Worm (Caenorhabditis elegans) whole organism, L4 larva: ENCODE results near the gene cyk-1.

ENCODE experiments used
- F26F4.8 ChIP-seq: fragments of 200-800 bp; sonication (Bioruptor generic); conservative IDR thresholded peaks from 2 replicates; pipeline ENCODE4 v1.3.6; 2022; ENCODE audit warnings: missing genetic modification characterization, missing compliant biosample characterization
- F44E2.7 ChIP-seq: fragments of 200-800 bp; sonication (Bioruptor generic); IDR thresholded peaks from 2 replicates; pipeline ENCODE4 v2.1.2; 2022; ENCODE audit warnings: missing genetic modification characterization, missing compliant biosample characterization
- F49E8.2 ChIP-seq: sonication (generic microtip); optimal IDR thresholded peaks from 2 replicates; lab custom pipeline; 2016; ENCODE audit warnings: missing compliant biosample characterization, mild to moderate bottlenecking, missing genetic modification characterization, borderline replicate concordance
- T20F7.1 ChIP-seq: fragments of 200-800 bp; sonication (Bioruptor generic); optimal IDR thresholded peaks from 2 replicates; lab custom pipeline; 2018; ENCODE audit warnings: mild to moderate bottlenecking, missing genetic modification characterization, missing compliant biosample characterization
- Y75B8A.6 ChIP-seq: fragments of 200-800 bp; sonication (Bioruptor generic); IDR thresholded peaks from 2 replicates; pipeline ENCODE4 v1.3.6; 2022; ENCODE audit warnings: missing genetic modification reagents, missing genetic modification characterization, missing compliant biosample characterization
- aly-2 ChIP-seq: sonication (generic microtip); optimal IDR thresholded peaks from 2 replicates; lab custom pipeline; 2018; ENCODE audit warnings: missing biosample characterization, missing genetic modification characterization
- ceh-82 ChIP-seq: sonication (generic microtip); optimal IDR thresholded peaks from 2 replicates; lab custom pipeline; 2017; ENCODE audit warnings: missing biosample characterization, missing genetic modification characterization
- ces-1 ChIP-seq: fragments of 150-350 bp; sonication (generic microtip); optimal IDR thresholded peaks from 4 replicates; lab custom pipeline; 2014; ENCODE audit warnings: missing biosample characterization, missing genetic modification reagents, missing genetic modification characterization
- daf-12 ChIP-seq: fragments of 150-350 bp; optimal IDR thresholded peaks from 2 replicates; lab custom pipeline; 2014; ENCODE audit warnings: missing biosample characterization, missing genetic modification reagents, missing genetic modification characterization
- daf-16 ChIP-seq, 3 experiments: sonication (generic microtip); optimal IDR thresholded peaks; 2 replicates each; lab custom pipeline; 2016 to 2017; ENCODE audit warnings: missing genetic modification characterization in 3 of 3, missing genetic modification reagents in 3 of 3, mild to moderate bottlenecking in 2 of 3, missing compliant biosample characterization in 2 of 3, missing biosample characterization in 1 of 3, moderate library complexity in 1 of 3
- dmd-6 ChIP-seq: fragments of 200-800 bp; sonication (Bioruptor generic); IDR thresholded peaks from 2 replicates; pipeline ENCODE4 v1.3.6; 2022; ENCODE audit warnings: missing genetic modification reagents, missing genetic modification characterization, missing compliant biosample characterization
- dmd-8 ChIP-seq: fragments of 200-800 bp; sonication (Bioruptor generic); IDR thresholded peaks from 2 replicates; pipeline ENCODE4 v1.3.6; 2022; ENCODE audit warnings: missing genetic modification characterization, missing compliant biosample characterization
- dpl-1 ChIP-seq: fragments of 150-350 bp; optimal IDR thresholded peaks from 2 replicates; lab custom pipeline; 2014; ENCODE audit warnings: missing biosample characterization, missing genetic modification reagents, missing genetic modification characterization
- egl-27 ChIP-seq: sonication (generic microtip); optimal IDR thresholded peaks from 3 replicates; lab custom pipeline; 2017; ENCODE audit warnings: missing biosample characterization, missing genetic modification reagents, missing genetic modification characterization
- fos-1 ChIP-seq: fragments of 150-350 bp; optimal IDR thresholded peaks from 2 replicates; lab custom pipeline; 2014; ENCODE audit warnings: missing biosample characterization, missing genetic modification characterization
- hif-1 ChIP-seq, 2 experiments: sonication (generic microtip); optimal IDR thresholded peaks; 2 replicates each; lab custom pipeline; 2016 to 2017; ENCODE audit warnings: missing compliant biosample characterization in 2 of 2, missing genetic modification characterization in 2 of 2, missing genetic modification reagents in 2 of 2, missing genotype in 2 of 2, mild to moderate bottlenecking in 1 of 2
- hlh-30 ChIP-seq: sonication (generic microtip); optimal IDR thresholded peaks from 2 replicates; lab custom pipeline; 2017; ENCODE audit warnings: antibody characterized with exemption, mild to moderate bottlenecking, missing genetic modification characterization, missing compliant biosample characterization; ENCODE audit not compliant: insufficient read depth
- jun-1 ChIP-seq: fragments of 150-350 bp; optimal IDR thresholded peaks from 2 replicates; lab custom pipeline; 2014; ENCODE audit warnings: missing biosample characterization, missing genetic modification reagents, missing genetic modification characterization
- lin-13 ChIP-seq: fragments of 150-350 bp; optimal IDR thresholded peaks from 2 replicates; lab custom pipeline; 2014; ENCODE audit warnings: missing biosample characterization, missing genetic modification reagents, missing genetic modification characterization
- lin-15B ChIP-seq: fragments of 150-350 bp; sonication (generic microtip); optimal IDR thresholded peaks from 3 replicates; lab custom pipeline; 2014; ENCODE audit warnings: missing biosample characterization, missing genetic modification characterization
- lin-38 ChIP-seq: fragments of 200-800 bp; sonication (Bioruptor generic); IDR thresholded peaks from 2 replicates; pipeline ENCODE4 v1.3.6; 2022; ENCODE audit warnings: missing genetic modification reagents, missing genetic modification characterization, missing compliant biosample characterization
- mep-1 ChIP-seq: fragments of 150-350 bp; sonication (generic microtip); optimal IDR thresholded peaks from 3 replicates; lab custom pipeline; 2014; ENCODE audit warnings: missing biosample characterization, missing genetic modification characterization
- nhr-11 ChIP-seq: fragments of 150-350 bp; optimal IDR thresholded peaks from 2 replicates; lab custom pipeline; 2014; ENCODE audit warnings: missing biosample characterization, missing genetic modification characterization
- nhr-28 ChIP-seq: fragments of 150-350 bp; optimal IDR thresholded peaks from 2 replicates; lab custom pipeline; 2014; ENCODE audit warnings: missing biosample characterization, missing genetic modification characterization
- nhr-41 ChIP-seq: fragments of 200-800 bp; sonication (Bioruptor generic); IDR thresholded peaks from 2 replicates; pipeline ENCODE4 v1.3.6; 2022; ENCODE audit warnings: missing genetic modification reagents, missing genetic modification characterization, missing compliant biosample characterization
- nhr-42 ChIP-seq: fragments of 200-800 bp; sonication (Bioruptor generic); IDR thresholded peaks from 2 replicates; pipeline ENCODE4 v1.3.6; 2022; ENCODE audit warnings: missing genetic modification characterization, missing compliant biosample characterization
- nhr-6 ChIP-seq: fragments of 150-350 bp; optimal IDR thresholded peaks from 2 replicates; lab custom pipeline; 2014; ENCODE audit warnings: missing biosample characterization, missing genetic modification characterization
- rbr-2 ChIP-seq: sonication (generic microtip); optimal IDR thresholded peaks from 2 replicates; lab custom pipeline; 2016; ENCODE audit warnings: missing genotype, missing genetic modification characterization, missing compliant biosample characterization
- set-16 ChIP-seq: fragments of 200-800 bp; sonication (Bioruptor generic); IDR thresholded peaks from 2 replicates; pipeline ENCODE4 v1.3.6; 2022; ENCODE audit warnings: missing genetic modification reagents, missing genetic modification characterization, missing compliant biosample characterization
- spr-1 ChIP-seq: sonication (generic microtip); optimal IDR thresholded peaks from 2 replicates; lab custom pipeline; 2016; ENCODE audit warnings: mild to moderate bottlenecking, missing genetic modification characterization, missing compliant biosample characterization
- unc-130 ChIP-seq: sonication (generic microtip); optimal IDR thresholded peaks from 2 replicates; lab custom pipeline; 2016; ENCODE audit warnings: missing genetic modification reagents, missing genetic modification characterization, missing compliant biosample characterization
- unc-62 ChIP-seq, 3 experiments: fragments of 150-350 bp in 1 of 3; sonication (generic microtip); optimal IDR thresholded peaks in 2 of 3; peaks in 1 of 3; 1 replicate in 1 of 3; 2 replicates in 2 of 3; lab custom pipeline; 2014 to 2017; ENCODE audit warnings: missing biosample characterization in 3 of 3, missing genetic modification characterization in 3 of 3, missing genetic modification reagents in 3 of 3, missing genotype in 1 of 3
- zfp-2 ChIP-seq: sonication (generic microtip); optimal IDR thresholded peaks from 2 replicates; lab custom pipeline; 2016; ENCODE audit warnings: mild to moderate bottlenecking, missing genetic modification characterization, missing compliant biosample characterization
- zip-11 ChIP-seq: fragments of 200-800 bp; sonication (Bioruptor generic); IDR thresholded peaks from 2 replicates; pipeline ENCODE4 v1.3.6; 2022; ENCODE audit warnings: missing genetic modification characterization, missing compliant biosample characterization
- zip-2 ChIP-seq: fragments of 150-350 bp; optimal IDR thresholded peaks from 2 replicates; lab custom pipeline; 2014; ENCODE audit warnings: missing biosample characterization, missing genetic modification characterization

Gene cyk-1

ce11 chrIII:7029105-7029504 lies at the start of gene cyk-1:
Gene cyk-1, minus strand, starts transcription at chrIII:7029205.
- no peak for TF ChIP-seq unc-130 (GFP tag; lab: Kevin White, UChicago)
- TF ChIP-seq zip-2, result no peak
- TF ChIP-seq set-16 (GFP tag; lab: Robert Waterston, UW), result no peak
- no peak for TF ChIP-seq jun-1

- TF ChIP-seq lin-15B (tag; lab: Kevin White, UChicago) (no peak), ceh-82 (no peak), fos-1 (tag; lab: Kevin White, UChicago) (no peak), hif-1 (tag; optimal IDR thresholded peaks at IDR 0.05; lab: Kevin White, UChicago) (no peak)
- TF ChIP-seq, all 104 proteins: peak for 0
Measured at ce11 chrIII:7078737-7079136, 49.7 kb upstream of the cyk-1 start, which contains the start of gene ZK418.6. Gene ZK418.6, minus strand, starts transcription at chrIII:7078837.

ce11 chrIII:7076386-7076785 lies 47.4 kb upstream of the cyk-1 start, which contains the start of gene ZK418.13:
Gene ZK418.13, minus strand, starts transcription at chrIII:7076486.
- TF ChIP-seq nhr-11 (tag; lab: Kevin White, UChicago), result no peak
- no peak for TF ChIP-seq ceh-82
- TF ChIP-seq F49E8.2 (tag; lab: Kevin White, UChicago), result no peak
- TF ChIP-seq F26F4.8 (GFP tag; lab: Robert Waterston, UW), result no peak
- no peak for TF ChIP-seq daf-12 (tag; lab: Kevin White, UChicago)
- TF ChIP-seq Y75B8A.6 (GFP tag; lab: Robert Waterston, UW), result no peak
- TF ChIP-seq, all 104 proteins: peak for 0

- peak; percentile 95 for TF ChIP-seq dpl-1 (GFP tag; lab: Kevin White, UChicago)
- no peak for TF ChIP-seq egl-27 (tag; lab: Kevin White, UChicago)
- no peak for TF ChIP-seq nhr-41
- TF ChIP-seq ces-1, result no peak
- peak; percentile 24 for TF ChIP-seq rbr-2 (tag; lab: Kevin White, UChicago)
- peak; percentile 29 for TF ChIP-seq nhr-28 (tag; lab: Kevin White, UChicago)
- peak; percentile 50 for TF ChIP-seq nhr-6 (tag; lab: Kevin White, UChicago)
- no peak for TF ChIP-seq lin-13 (GFP tag; lab: Kevin White, UChicago)
- TF ChIP-seq mep-1 (tag; lab: Kevin White, UChicago), result peak; percentile 34
- TF ChIP-seq daf-16 (GFP tag; optimal IDR thresholded peaks at IDR 0.05; lab: Kevin White, UChicago), result no peak
- peak; percentile 12 for TF ChIP-seq daf-16 (tag; optimal IDR thresholded peaks at IDR 0.05; lab: Kevin White, UChicago)
- 0 out of 2 replicates have a peak, but pooled peaks have one; percentile 9 for TF ChIP-seq dmd-6
- peak; percentile 25 for TF ChIP-seq T20F7.1 (GFP tag; lab: Kevin White, UChicago)
- TF ChIP-seq unc-62 (GFP tag; optimal IDR thresholded peaks at IDR 0.05 in 1 of 2; lab: Kevin White, UChicago), result peak in 1 of 2 experiments; percentile 92
- TF ChIP-seq unc-62 (tag; optimal IDR thresholded peaks at IDR 0.05; lab: Kevin White, UChicago), result no peak
- no peak for TF ChIP-seq F44E2.7
- peak; percentile 95 for TF ChIP-seq lin-38
- peak; percentile 54 for TF ChIP-seq hlh-30 (tag; lab: Kevin White, UChicago)
Measured at ce11 chrIII:7073801-7074386, 44.9 kb upstream of the cyk-1 start, which contains the start of gene ZK418.5. Gene ZK418.5, minus strand, starts transcription at chrIII:7073851.

- TF ChIP-seq nhr-42, result no peak
- TF ChIP-seq lin-38, result peak; percentile 44; the same call in 1 of the 2 replicates
- TF ChIP-seq, all 104 proteins: peak for 1
Measured at ce11 chrIII:7072452-7072851, 43.4 kb upstream of the cyk-1 start, which contains the start of gene lin-37. Gene lin-37, minus strand, starts transcription at chrIII:7072552.

- TF ChIP-seq aly-2 (tag; lab: Kevin White, UChicago) (no peak), lin-38 (no peak), rbr-2 (tag; lab: Kevin White, UChicago) (no peak), zip-11 (no peak), spr-1 (no peak), lin-13 (GFP tag; lab: Kevin White, UChicago) (no peak), zfp-2 (tag; lab: Kevin White, UChicago) (no peak), dmd-8 (no peak)
Measured at ce11 chrIII:7069981-7070380, 41.0 kb upstream of the cyk-1 start, which contains the start of gene tmem-17. Gene tmem-17, plus strand, starts transcription at chrIII:7070281.
